Worm (Caenorhabditis elegans): ENCODE results near the gene lim-8.

- TF ChIP-seq nhr-25 (tag; optimal IDR thresholded peaks at IDR 0.05) (no peak), mbf-1 (tag; optimal IDR thresholded peaks at IDR 0.05) (no peak), ama-1 (optimal IDR thresholded peaks at IDR 0.05) (no peak), unc-62 (GFP tag; optimal IDR thresholded peaks at IDR 0.05) (no peak), zag-1 (tag; optimal IDR thresholded peaks at IDR 0.05) (no peak)
These were observed 61.3 kb downstream of the lim-8 start, which contains the start of gene sma-3 for ce11 chrIII:6863901-6864300.

Measured in whole organism, L2 larva.